Fruit fly (Drosophila melanogaster) whole organism, adult: ENCODE results near the gene Srg3.
A peak's percentile ranks its signal among the peaks of the same experiment; 100 is the strongest.

Experiments
- CG11617 ChIP-seq: fragments of 200-800 bp; sonication (Bioruptor generic); optimal IDR thresholded peaks from 2 replicates; lab custom pipeline; 2017; ENCODE audit warnings: mild to moderate bottlenecking, missing biosample characterization, missing genetic modification reagents, missing genetic modification characterization
- CG12768 ChIP-seq: fragments of 200-800 bp; sonication (Bioruptor generic); optimal IDR thresholded peaks from 2 replicates; lab custom pipeline; 2017; ENCODE audit warnings: missing biosample characterization, missing genetic modification characterization, mild to moderate bottlenecking, moderate library complexity, missing genetic modification reagents
- CG14711 ChIP-seq: fragments of 200-800 bp; sonication (Bioruptor generic); optimal IDR thresholded peaks from 2 replicates; lab custom pipeline; 2018; ENCODE audit warnings: missing biosample characterization, mild to moderate bottlenecking, missing genetic modification characterization, moderate library complexity
- CG1620 ChIP-seq: fragments of 200-800 bp; sonication (Bioruptor generic); optimal IDR thresholded peaks from 2 replicates; lab custom pipeline; 2016; ENCODE audit warnings: missing biosample characterization, missing genetic modification characterization
- CG33017 ChIP-seq: fragments of 200-800 bp; sonication (Bioruptor generic); optimal IDR thresholded peaks from 2 replicates; lab custom pipeline; 2018; ENCODE audit warnings: missing biosample characterization, mild to moderate bottlenecking, missing genetic modification characterization, moderate library complexity
- CG5204 ChIP-seq: fragments of 200-800 bp; sonication (Bioruptor generic); optimal IDR thresholded peaks from 2 replicates; lab custom pipeline; 2016; ENCODE audit warnings: missing biosample characterization, missing genetic modification characterization
- CG7045 ChIP-seq: fragments of 200-800 bp; sonication (Bioruptor generic); optimal IDR thresholded peaks from 2 replicates; lab custom pipeline; 2017; ENCODE audit warnings: missing biosample characterization, mild to moderate bottlenecking, missing genetic modification characterization
- CG7101 ChIP-seq: fragments of 200-800 bp; sonication (Bioruptor generic); optimal IDR thresholded peaks from 2 replicates; lab custom pipeline; 2018; ENCODE audit warnings: missing biosample characterization, mild to moderate bottlenecking, missing genetic modification characterization, moderate library complexity
- Clk ChIP-seq: fragments of 200-800 bp; sonication (Bioruptor generic); optimal IDR thresholded peaks from 2 replicates; lab custom pipeline; 2017; ENCODE audit warnings: missing biosample characterization, missing genetic modification characterization
- Crg-1 ChIP-seq: fragments of 200-800 bp; sonication (Bioruptor generic); optimal IDR thresholded peaks from 2 replicates; lab custom pipeline; 2016; ENCODE audit warnings: missing biosample characterization, missing genetic modification characterization
- Hr96 ChIP-seq: fragments of 200-800 bp; sonication (Bioruptor generic); optimal IDR thresholded peaks from 2 replicates; lab custom pipeline; 2016; ENCODE audit warnings: missing biosample characterization, missing genetic modification characterization
- Mnt ChIP-seq: fragments of 200-800 bp; sonication (Bioruptor generic); optimal IDR thresholded peaks from 2 replicates; lab custom pipeline; 2016; ENCODE audit warnings: missing biosample characterization, mild to moderate bottlenecking, missing genetic modification characterization
- bab1 ChIP-seq: fragments of 200-800 bp; sonication (Bioruptor generic); optimal IDR thresholded peaks from 3 replicates; lab custom pipeline; 2019; ENCODE audit warnings: missing biosample characterization, mild to moderate bottlenecking, missing genetic modification characterization, moderate library complexity
- cic ChIP-seq: fragments of 200-800 bp; sonication (Bioruptor generic); optimal IDR thresholded peaks from 2 replicates; lab custom pipeline; 2017; ENCODE audit warnings: missing biosample characterization, mild to moderate bottlenecking, missing genetic modification characterization, moderate library complexity
- cnc ChIP-seq, 2 experiments: fragments of >200 bp; optimal IDR thresholded peaks; 2 replicates each; lab custom pipeline; 2017
- kay ChIP-seq: fragments of 200-800 bp; sonication (Bioruptor generic); peaks from one replicate; lab custom pipeline; 2016; ENCODE audit warnings: missing biosample characterization, missing genetic modification characterization, borderline replicate concordance
- ovo ChIP-seq: fragments of 200-800 bp; sonication (Bioruptor generic); optimal IDR thresholded peaks from 2 replicates; lab custom pipeline; 2016; ENCODE audit warnings: missing biosample characterization, missing genetic modification characterization
- pad ChIP-seq: fragments of 200-800 bp; sonication (Bioruptor generic); optimal IDR thresholded peaks from 3 replicates; lab custom pipeline; 2017; ENCODE audit warnings: missing biosample characterization, missing genetic modification characterization, mild to moderate bottlenecking, moderate library complexity, missing genetic modification reagents
- tj ChIP-seq: fragments of 200-800 bp; sonication (Bioruptor generic); optimal IDR thresholded peaks from 3 replicates; lab custom pipeline; 2017; ENCODE audit warnings: missing biosample characterization, mild to moderate bottlenecking, missing genetic modification characterization, moderate library complexity
- toe ChIP-seq: fragments of 200-800 bp; sonication (Bioruptor generic); optimal IDR thresholded peaks from 2 replicates; lab custom pipeline; 2016; ENCODE audit warnings: missing biosample characterization, missing genetic modification characterization

Gene Srg3

DNA sequence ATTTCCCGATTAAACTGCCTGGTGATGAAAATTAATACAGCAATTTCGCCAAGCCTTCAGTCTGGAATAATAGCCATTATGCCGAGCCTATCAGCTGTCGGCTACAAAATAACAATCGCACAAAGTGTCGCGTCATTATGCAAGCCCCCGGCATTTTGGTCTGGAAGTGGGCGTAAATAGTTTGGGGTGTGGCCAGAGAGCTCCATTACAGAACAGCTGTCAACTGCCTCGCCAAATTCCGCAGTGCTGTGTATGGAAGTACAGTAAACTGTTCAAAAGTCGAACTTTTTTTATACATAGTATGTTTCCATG lies 22.3 kb upstream of the Srg3 start:
- peak; percentile 71 to 73 for TF ChIP-seq cnc (optimal IDR thresholded peaks at IDR 0.05; lab: Kevin White, UChicago)
- no peak for TF ChIP-seq kay

DNA sequence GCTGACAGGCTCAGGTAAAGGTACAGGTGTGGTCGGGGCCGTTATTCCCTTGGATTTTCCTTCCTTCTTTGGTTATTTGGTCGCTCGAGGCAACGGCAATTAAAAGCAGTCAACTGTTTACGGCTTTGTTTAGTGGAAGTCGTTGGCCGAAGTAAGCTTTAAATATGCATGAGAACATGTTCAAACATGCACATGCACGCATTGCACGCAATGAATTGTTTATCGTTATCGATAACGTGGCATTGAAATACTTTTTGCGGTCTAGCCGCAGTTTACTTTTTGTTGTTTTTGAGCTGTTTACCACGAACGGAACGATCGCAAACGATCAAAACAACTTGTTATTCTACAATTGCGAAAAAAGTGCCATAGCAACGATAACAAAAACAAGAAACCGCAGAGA lies 21.4 kb upstream of the Srg3 start:
- no peak for TF ChIP-seq cnc (optimal IDR thresholded peaks at IDR 0.05; lab: Kevin White, UChicago)
- peak; percentile 26 for TF ChIP-seq ovo (GFP tag; lab: Kevin White, UChicago)
- peak; percentile 33 for TF ChIP-seq tj
- TF ChIP-seq cic, result peak; percentile 32

DNA sequence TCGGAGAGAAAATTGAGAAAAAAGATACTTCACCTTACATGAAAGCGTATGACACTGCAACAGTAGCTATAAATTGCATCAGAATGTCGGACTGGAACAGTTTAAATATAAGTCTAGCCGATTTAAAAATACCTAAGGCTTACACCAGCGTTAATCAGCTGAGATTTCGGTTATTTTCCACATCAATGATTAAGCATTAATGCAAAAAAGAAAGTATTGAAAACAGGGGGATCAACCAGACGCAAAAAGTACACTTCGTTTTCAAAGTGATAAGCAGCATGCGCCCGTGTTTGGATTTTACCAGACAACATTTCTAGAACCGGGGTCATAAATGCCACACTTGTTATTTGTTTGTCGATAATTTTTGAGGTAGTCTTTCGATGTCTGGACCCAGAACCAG lies 20.9 kb upstream of the Srg3 start:
- no peak for TF ChIP-seq Mnt
- TF ChIP-seq Hr96, result no peak
- TF ChIP-seq CG7045, result no peak
- TF ChIP-seq pad (GFP tag; lab: Kevin White, UChicago), result no peak
- TF ChIP-seq cnc (optimal IDR thresholded peaks at IDR 0.05; lab: Kevin White, UChicago), result peak in 1 of 2 experiments; percentile 62

DNA sequence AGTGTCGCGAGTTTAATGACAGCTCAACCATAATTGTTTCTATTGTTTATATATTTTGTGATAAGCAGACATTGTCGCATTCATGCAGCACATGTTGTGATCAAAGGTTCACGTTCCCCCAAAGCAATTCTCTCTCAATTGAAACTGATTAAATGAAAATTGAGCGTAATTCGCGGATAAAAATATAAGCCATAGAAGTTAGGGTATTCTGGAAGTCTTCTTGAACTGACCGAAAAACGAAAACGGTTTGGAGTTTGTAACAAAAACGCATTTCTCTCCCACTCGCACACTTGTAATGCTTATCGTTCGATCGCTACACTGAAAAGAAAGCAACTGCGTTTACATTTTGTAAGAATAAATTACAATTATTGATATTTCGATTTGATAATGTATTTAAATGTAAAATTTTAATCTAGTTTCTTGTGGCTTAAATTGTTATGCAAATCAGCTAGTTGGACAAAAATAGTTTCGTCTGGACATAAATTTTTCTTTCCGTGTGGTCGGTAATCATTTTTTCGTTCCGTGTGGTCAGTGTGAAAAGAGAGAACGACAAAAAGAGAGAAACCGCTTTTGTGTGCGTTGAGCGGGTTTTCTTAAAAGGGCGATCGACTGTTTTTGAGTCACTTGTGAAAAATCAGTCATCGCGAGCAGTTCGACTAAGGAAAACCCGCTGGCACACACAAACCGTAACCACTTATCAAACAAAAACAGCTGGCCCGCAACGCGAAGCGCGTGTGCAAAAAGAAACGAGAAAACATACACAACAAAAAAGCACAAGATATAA lies 20.2 kb upstream of the Srg3 start, which contains the start of gene aay:
aay (plus strand) TSS at position 618 of the 784 bp plus-strand sequence.
- peak; percentile 92 for TF ChIP-seq Crg-1
- TF ChIP-seq CG5204 (GFP tag; lab: Kevin White, UChicago), result peak; percentile 99
- TF ChIP-seq Mnt, result peak; percentile 97
- TF ChIP-seq tj, result peak; percentile 96
- TF ChIP-seq toe (GFP tag; lab: Kevin White, UChicago), result peak; percentile 98
- TF ChIP-seq Clk, result peak; percentile 98
- no peak for TF ChIP-seq cnc (optimal IDR thresholded peaks at IDR 0.05; lab: Kevin White, UChicago)
- peak; percentile 98 for TF ChIP-seq Hr96
- TF ChIP-seq CG12768 (GFP tag; lab: Kevin White, UChicago), result peak; percentile 99
- TF ChIP-seq cic, result peak; percentile 97
- TF ChIP-seq CG33017 (tag; lab: Kevin White, UChicago), result peak; percentile 100
- peak; percentile 99 for TF ChIP-seq CG7101 (tag; lab: Kevin White, UChicago)
- peak; percentile 96 for TF ChIP-seq ovo (GFP tag; lab: Kevin White, UChicago)
- TF ChIP-seq CG1620 (GFP tag; lab: Kevin White, UChicago), result peak; percentile 97
- TF ChIP-seq kay, result peak; percentile 100
- TF ChIP-seq CG14711, result peak; percentile 98
- TF ChIP-seq bab1, result peak; percentile 99
- TF ChIP-seq CG11617 (GFP tag; lab: Kevin White, UChicago), result peak; percentile 99
- peak; percentile 99 for TF ChIP-seq CG7045
- TF ChIP-seq pad (GFP tag; lab: Kevin White, UChicago), result peak; percentile 94

DNA sequence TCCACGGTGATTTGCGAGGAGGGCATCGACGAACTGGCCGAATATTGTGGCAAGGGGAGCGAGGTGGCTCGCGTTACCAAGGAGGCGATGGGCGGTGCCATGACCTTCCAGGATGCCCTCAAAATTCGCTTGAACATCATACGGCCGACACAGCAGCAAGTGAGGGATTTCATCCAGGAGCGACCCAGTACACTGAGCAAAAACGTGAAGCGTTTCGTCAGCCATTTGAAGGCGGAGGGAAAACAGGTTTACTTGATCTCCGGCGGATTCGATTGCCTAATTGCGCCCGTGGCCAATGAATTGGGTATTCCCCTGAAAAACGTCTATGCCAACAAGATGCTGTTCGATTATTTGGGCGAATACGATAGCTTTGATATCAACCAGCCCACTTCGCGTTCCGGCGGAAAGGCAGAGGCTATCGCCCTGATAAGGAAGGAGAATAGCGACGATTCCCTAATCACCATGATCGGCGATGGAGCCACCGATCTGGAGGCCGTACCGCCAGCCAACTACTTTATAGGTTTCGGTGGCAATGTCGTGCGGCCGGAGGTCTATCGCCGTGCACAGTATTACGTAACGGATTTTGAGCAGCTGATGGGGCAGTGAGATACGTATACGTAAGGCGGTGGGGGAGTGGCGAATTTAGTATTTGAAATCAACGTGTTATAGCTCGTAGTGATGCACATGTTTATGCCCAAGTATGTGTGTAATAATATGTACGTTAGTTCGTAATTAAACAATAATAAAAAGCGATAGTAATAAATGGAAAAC lies 19.1 kb upstream of the Srg3 start:
- TF ChIP-seq CG5204 (GFP tag; lab: Kevin White, UChicago), result no peak
- no peak for TF ChIP-seq Crg-1
- no peak for TF ChIP-seq kay
- TF ChIP-seq cnc (optimal IDR thresholded peaks at IDR 0.05; lab: Kevin White, UChicago), result no peak
- no peak for TF ChIP-seq CG33017 (tag; lab: Kevin White, UChicago)
- no peak for TF ChIP-seq toe (GFP tag; lab: Kevin White, UChicago)
- no peak for TF ChIP-seq Hr96
- TF ChIP-seq ovo (GFP tag; lab: Kevin White, UChicago), result no peak
- no peak for TF ChIP-seq CG7045
- no peak for TF ChIP-seq bab1
- peak; percentile 33 for TF ChIP-seq CG12768 (GFP tag; lab: Kevin White, UChicago)
- no peak for TF ChIP-seq Clk
- TF ChIP-seq cic, result peak; percentile 77
- TF ChIP-seq CG11617 (GFP tag; lab: Kevin White, UChicago), result no peak
- peak; percentile 50 for TF ChIP-seq Mnt

- TF ChIP-seq kay, result peak; percentile 97
- peak; percentile 10 for TF ChIP-seq CG7101 (tag; lab: Kevin White, UChicago)
- no peak for TF ChIP-seq cic
- TF ChIP-seq cnc (optimal IDR thresholded peaks at IDR 0.05; lab: Kevin White, UChicago), result peak in 1 of 2 experiments; percentile 78
- peak; percentile 57 for TF ChIP-seq CG14711
- TF ChIP-seq CG12768 (GFP tag; lab: Kevin White, UChicago), result peak; percentile 18
- peak; percentile 65 for TF ChIP-seq CG33017 (tag; lab: Kevin White, UChicago)
- TF ChIP-seq Mnt, result no peak
- TF ChIP-seq CG7045, result peak; percentile 36
- peak; percentile 32 for TF ChIP-seq CG11617 (GFP tag; lab: Kevin White, UChicago)
These were observed 18.5 kb upstream of the Srg3 start for dm6 chr3L:9424528-9424911.

DNA sequence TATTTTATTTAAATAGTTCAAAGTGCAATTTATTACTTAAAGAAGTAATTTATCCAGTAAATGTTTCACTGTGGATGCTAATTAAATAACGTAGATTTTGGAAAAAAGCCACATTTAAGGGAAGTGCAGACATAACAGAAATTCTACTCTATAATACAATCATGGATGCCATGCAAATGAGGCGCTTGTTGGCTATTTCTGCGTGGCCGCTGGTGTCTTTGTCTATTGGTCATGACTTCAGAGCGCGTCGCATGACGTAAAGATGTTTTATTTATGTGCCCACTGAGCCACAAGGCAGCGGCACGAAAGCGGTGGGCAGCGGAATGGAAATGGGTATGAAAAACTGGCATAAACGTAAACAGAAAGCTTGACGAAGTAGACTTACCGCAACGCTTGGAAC lies 17.2 kb upstream of the Srg3 start:
- no peak for TF ChIP-seq CG33017 (tag; lab: Kevin White, UChicago)
- TF ChIP-seq cnc (optimal IDR thresholded peaks at IDR 0.05; lab: Kevin White, UChicago), result no peak
- TF ChIP-seq CG14711, result no peak
- no peak for TF ChIP-seq CG12768 (GFP tag; lab: Kevin White, UChicago)
- TF ChIP-seq CG1620 (GFP tag; lab: Kevin White, UChicago), result no peak
- no peak for TF ChIP-seq tj
